Worm (Caenorhabditis elegans) whole organism, late embryonic: ENCODE results near the gene C09F12.3.

Source experiments
- C08G9.2 ChIP-seq: sonication (generic microtip); optimal IDR thresholded peaks from 2 replicates; lab custom pipeline; 2016; ENCODE audit warnings: mild to moderate bottlenecking, missing genetic modification characterization, moderate library complexity, missing compliant biosample characterization
- F13H6.1 ChIP-seq: sonication (generic microtip); optimal IDR thresholded peaks from 2 replicates; lab custom pipeline; 2016; ENCODE audit warnings: missing genetic modification characterization, missing compliant biosample characterization
- Y22D7AL.16 ChIP-seq: sonication (generic microtip); optimal IDR thresholded peaks from 2 replicates; lab custom pipeline; 2016; ENCODE audit warnings: missing genetic modification characterization, missing compliant biosample characterization
- ahr-1 ChIP-seq: sonication (generic microtip); optimal IDR thresholded peaks from 2 replicates; lab custom pipeline; 2016; ENCODE audit warnings: missing genetic modification characterization, missing compliant biosample characterization
- ama-1 ChIP-seq: fragments of 150-350 bp; optimal IDR thresholded peaks from 2 replicates; lab custom pipeline; 2014
- ceh-14 ChIP-seq: sonication (generic microtip); optimal IDR thresholded peaks from 2 replicates; lab custom pipeline; 2016; ENCODE audit warnings: missing genotype, missing genetic modification characterization, missing compliant biosample characterization
- ceh-19 ChIP-seq: fragments of 200-800 bp; sonication (Bioruptor generic); optimal IDR thresholded peaks from 2 replicates; lab custom pipeline; 2018; ENCODE audit warnings: mild to moderate bottlenecking, missing genetic modification characterization, missing compliant biosample characterization
- ceh-34 ChIP-seq: sonication (generic microtip); optimal IDR thresholded peaks from 2 replicates; lab custom pipeline; 2016; ENCODE audit warnings: mild to moderate bottlenecking, missing genetic modification characterization, missing compliant biosample characterization
- ceh-45 ChIP-seq: fragments of 200-800 bp; sonication (Bioruptor generic); IDR thresholded peaks from 2 replicates; pipeline ENCODE4 v1.3.6; 2022; ENCODE audit warnings: missing genetic modification reagents, missing genetic modification characterization, missing compliant biosample characterization
- ceh-48 ChIP-seq: sonication (generic microtip); optimal IDR thresholded peaks from 2 replicates; lab custom pipeline; 2016; ENCODE audit warnings: missing genetic modification characterization, inconsistent platforms, missing compliant biosample characterization
- che-1 ChIP-seq: sonication (generic microtip); optimal IDR thresholded peaks from 2 replicates; lab custom pipeline; 2016; ENCODE audit warnings: mild to moderate bottlenecking, missing genetic modification characterization, missing compliant biosample characterization
- elt-2 ChIP-seq: sonication (generic microtip); optimal IDR thresholded peaks from 2 replicates; lab custom pipeline; 2016; ENCODE audit warnings: missing genetic modification reagents, missing genetic modification characterization, missing compliant biosample characterization
- elt-4 ChIP-seq: sonication (generic microtip); optimal IDR thresholded peaks from 2 replicates; lab custom pipeline; 2016; ENCODE audit warnings: missing genetic modification characterization, missing compliant biosample characterization
- fax-1 ChIP-seq: sonication (generic microtip); optimal IDR thresholded peaks from 2 replicates; lab custom pipeline; 2016; ENCODE audit warnings: missing genotype, missing genetic modification characterization, missing compliant biosample characterization
- hlh-6 ChIP-seq: sonication (generic microtip); optimal IDR thresholded peaks from 2 replicates; lab custom pipeline; 2016; ENCODE audit warnings: missing genotype, missing genetic modification characterization, missing compliant biosample characterization
- lim-6 ChIP-seq: sonication (generic microtip); optimal IDR thresholded peaks from 2 replicates; lab custom pipeline; 2016; ENCODE audit warnings: missing genetic modification characterization, missing compliant biosample characterization
- madf-2 ChIP-seq: sonication (generic microtip); optimal IDR thresholded peaks from 2 replicates; lab custom pipeline; 2017; ENCODE audit warnings: missing genetic modification characterization, missing compliant biosample characterization
- nfya-1 ChIP-seq: sonication (generic microtip); optimal IDR thresholded peaks from 2 replicates; lab custom pipeline; 2017; ENCODE audit warnings: missing genetic modification characterization, mild to moderate bottlenecking, missing compliant biosample characterization, antibody characterized with exemption, moderate library complexity
- nhr-11 ChIP-seq: fragments of 150-350 bp; optimal IDR thresholded peaks from 2 replicates; lab custom pipeline; 2014; ENCODE audit warnings: missing biosample characterization, missing genetic modification characterization
- nhr-232 ChIP-seq: sonication (generic microtip); optimal IDR thresholded peaks from 2 replicates; lab custom pipeline; 2016; ENCODE audit warnings: missing genetic modification characterization, missing compliant biosample characterization
- npax-4 ChIP-seq: sonication (generic microtip); optimal IDR thresholded peaks from 2 replicates; lab custom pipeline; 2016; ENCODE audit warnings: missing genetic modification characterization, missing compliant biosample characterization
- odd-2 ChIP-seq: sonication (generic microtip); optimal IDR thresholded peaks from 2 replicates; lab custom pipeline; 2017; ENCODE audit warnings: antibody characterized with exemption, mild to moderate bottlenecking, missing genetic modification characterization, missing compliant biosample characterization
- pag-3 ChIP-seq: sonication (generic microtip); optimal IDR thresholded peaks from 2 replicates; lab custom pipeline; 2016; ENCODE audit warnings: missing compliant biosample characterization, missing genetic modification characterization, borderline replicate concordance
- pax-1 ChIP-seq: fragments of 150-350 bp; optimal IDR thresholded peaks from 2 replicates; lab custom pipeline; 2014; ENCODE audit warnings: missing biosample characterization, missing genetic modification characterization
- pha-2 ChIP-seq: sonication (generic microtip); optimal IDR thresholded peaks from 2 replicates; lab custom pipeline; 2017; ENCODE audit warnings: mild to moderate bottlenecking, missing genetic modification characterization, missing compliant biosample characterization
- pha-4 ChIP-seq: fragments of 150-350 bp; optimal IDR thresholded peaks from 2 replicates; lab custom pipeline; 2018; ENCODE audit warnings: missing biosample characterization, missing genetic modification reagents, missing genetic modification characterization
- pros-1 ChIP-seq: fragments of 150-350 bp; optimal IDR thresholded peaks from 2 replicates; lab custom pipeline; 2014; ENCODE audit warnings: missing biosample characterization, missing genetic modification reagents, missing genetic modification characterization
- syd-9 ChIP-seq: sonication (generic microtip); optimal IDR thresholded peaks from 2 replicates; lab custom pipeline; 2016; ENCODE audit warnings: mild to moderate bottlenecking, missing genetic modification characterization, moderate library complexity, missing compliant biosample characterization
- unc-42 ChIP-seq: sonication (generic microtip); optimal IDR thresholded peaks from 2 replicates; lab custom pipeline; 2016; ENCODE audit warnings: missing genotype, missing genetic modification characterization, missing compliant biosample characterization
- unc-86 ChIP-seq: sonication (generic microtip); optimal IDR thresholded peaks from 2 replicates; lab custom pipeline; 2016; ENCODE audit warnings: missing genetic modification characterization, missing compliant biosample characterization
- zip-5 ChIP-seq: sonication (generic microtip); optimal IDR thresholded peaks from 2 replicates; lab custom pipeline; 2016; ENCODE audit warnings: missing genetic modification characterization, missing compliant biosample characterization
- ztf-16 ChIP-seq: sonication (generic microtip); optimal IDR thresholded peaks from 2 replicates; lab custom pipeline; 2017; ENCODE audit warnings: missing genetic modification characterization, missing compliant biosample characterization

Gene C09F12.3

DNA sequence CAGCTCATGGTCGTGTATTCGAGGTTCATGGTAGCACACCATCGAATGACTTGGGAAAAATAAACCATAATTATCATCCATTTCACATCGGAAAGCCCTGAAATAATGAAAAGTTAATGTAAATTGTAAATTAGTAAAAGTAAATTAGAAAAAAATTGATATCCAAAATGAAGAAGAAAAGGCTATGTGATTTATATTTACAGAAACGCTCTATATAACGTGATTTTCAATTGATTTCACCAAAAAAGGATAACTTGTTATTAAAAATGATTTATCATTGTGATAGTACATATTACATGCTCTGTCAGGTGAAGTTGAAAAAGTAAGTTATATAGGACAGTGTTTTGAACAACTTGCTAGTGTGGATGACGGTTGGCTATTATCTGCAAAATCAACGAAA lies at the start of gene C09F12.3:
C09F12.3 (minus strand) TSS at position 101 of the 400 bp plus-strand sequence.
- no peak for TF ChIP-seq F13H6.1 (tag; lab: Kevin White, UChicago)
- no peak for TF ChIP-seq ceh-45
- TF ChIP-seq odd-2 (tag; lab: Kevin White, UChicago), result no peak
- TF ChIP-seq madf-2 (tag; lab: Kevin White, UChicago), result no peak

DNA sequence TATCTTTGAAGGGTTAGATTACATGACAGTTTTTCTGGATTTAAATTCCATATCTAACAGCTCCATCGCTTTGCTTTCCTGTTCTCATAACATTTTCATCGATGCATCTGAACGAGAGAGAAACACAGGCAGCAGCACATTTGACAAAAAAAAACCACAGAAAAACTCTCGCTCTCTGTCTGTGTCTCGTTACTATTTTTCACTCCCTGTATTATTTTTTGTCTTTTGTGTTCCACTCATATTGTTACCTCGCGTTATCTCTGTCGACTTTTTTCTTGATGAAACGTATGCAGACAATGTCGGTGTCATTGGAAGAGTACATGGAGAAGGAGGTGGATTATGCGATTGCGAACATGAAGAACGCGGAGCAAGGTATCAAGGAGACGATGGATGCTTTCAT lies 46.3 kb upstream of the C09F12.3 start, which contains the start of gene W04G3.11:
W04G3.11 (plus strand) TSS at position 244 of the 400 bp plus-strand sequence.
- TF ChIP-seq ztf-16 (tag; lab: Kevin White, UChicago) (no peak), elt-2 (tag; lab: Kevin White, UChicago) (no peak), fax-1 (tag; lab: Kevin White, UChicago) (no peak), lim-6 (tag; lab: Kevin White, UChicago) (no peak), ceh-34 (tag; lab: Kevin White, UChicago) (no peak), syd-9 (tag; lab: Kevin White, UChicago) (no peak), unc-86 (tag; lab: Kevin White, UChicago) (no peak), ahr-1 (tag; lab: Kevin White, UChicago) (no peak), zip-5 (tag; lab: Kevin White, UChicago) (no peak), nfya-1 (tag; lab: Kevin White, UChicago) (no peak)

DNA sequence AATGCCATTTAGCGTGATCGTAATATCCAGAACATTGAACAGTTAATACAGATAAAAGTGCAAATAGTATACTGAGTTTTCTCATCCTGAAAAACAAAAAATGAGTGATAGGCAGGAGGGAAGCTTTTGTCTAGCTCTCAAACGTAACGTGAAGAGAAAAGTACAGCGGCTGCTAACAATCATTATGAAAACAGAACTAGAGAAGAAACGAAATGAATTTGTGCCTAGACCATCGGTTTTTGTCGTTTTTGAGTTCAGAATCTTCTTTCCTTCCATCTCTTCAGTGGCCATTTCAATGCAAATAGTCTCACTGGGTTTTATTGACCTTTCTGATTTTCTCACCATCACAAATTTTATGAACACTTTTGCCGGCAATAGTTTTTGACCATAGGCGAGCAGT lies 42.5 kb upstream of the C09F12.3 start, which contains the start of gene W04G3.7:
W04G3.7 (minus strand) TSS at position 101 of the 400 bp plus-strand sequence.
- no peak for TF ChIP-seq pax-1 (tag; lab: Kevin White, UChicago)
- TF ChIP-seq madf-2 (tag; lab: Kevin White, UChicago), result no peak
- no peak for TF ChIP-seq unc-42 (tag; lab: Kevin White, UChicago)
- no peak for TF ChIP-seq ceh-45
- no peak for TF ChIP-seq Y22D7AL.16 (tag; lab: Kevin White, UChicago)
- TF ChIP-seq zip-5 (tag; lab: Kevin White, UChicago), result no peak
- no peak for TF ChIP-seq che-1 (tag; lab: Kevin White, UChicago)
- no peak for TF ChIP-seq elt-4 (tag; lab: Kevin White, UChicago)
- no peak for TF ChIP-seq ztf-16 (tag; lab: Kevin White, UChicago)
- no peak for TF ChIP-seq hlh-6
- no peak for TF ChIP-seq ama-1 (lab: Kevin White, UChicago)
- TF ChIP-seq ceh-48 (tag; lab: Kevin White, UChicago), result no peak
- no peak for TF ChIP-seq ceh-14 (tag; lab: Kevin White, UChicago)

DNA sequence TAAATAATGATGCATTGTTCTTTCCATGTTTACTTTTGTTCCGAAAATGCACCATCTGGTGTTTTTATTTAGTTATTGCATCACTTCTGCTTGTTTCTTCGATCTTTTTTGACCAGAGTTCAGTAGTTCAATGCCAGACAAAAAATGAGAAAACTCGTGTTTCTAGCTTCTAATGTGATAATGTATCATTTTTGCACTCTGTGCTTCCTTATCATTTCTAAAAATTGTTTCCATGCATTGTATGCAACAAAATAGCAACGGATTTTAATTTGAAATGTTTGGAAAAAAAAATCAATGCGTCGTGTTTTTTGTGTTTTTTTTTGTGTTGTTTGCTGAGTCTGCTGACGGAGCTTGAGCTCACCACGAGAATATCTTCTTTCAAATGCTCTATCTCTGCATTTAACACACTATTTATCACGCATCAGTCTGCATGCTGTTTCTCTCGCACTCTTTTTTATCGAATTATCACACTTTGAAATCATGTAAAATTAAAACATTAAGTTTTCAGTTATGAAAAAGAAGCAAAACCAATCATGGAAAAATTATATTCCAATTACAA lies 37.6 kb upstream of the C09F12.3 start, which contains the start of gene sulp-7:
sulp-7 (plus strand) TSS at position 509 of the 559 bp plus-strand sequence.
- TF ChIP-seq ztf-16 (tag; lab: Kevin White, UChicago), result no peak
- TF ChIP-seq ama-1 (lab: Kevin White, UChicago), result no peak
- no peak for TF ChIP-seq nhr-232 (tag; lab: Kevin White, UChicago)
- no peak for TF ChIP-seq elt-2 (tag; lab: Kevin White, UChicago)
- no peak for TF ChIP-seq zip-5 (tag; lab: Kevin White, UChicago)
- no peak for TF ChIP-seq pag-3 (tag; lab: Kevin White, UChicago)
- TF ChIP-seq madf-2 (tag; lab: Kevin White, UChicago), result no peak
- TF ChIP-seq C08G9.2 (tag; lab: Kevin White, UChicago), result no peak

DNA sequence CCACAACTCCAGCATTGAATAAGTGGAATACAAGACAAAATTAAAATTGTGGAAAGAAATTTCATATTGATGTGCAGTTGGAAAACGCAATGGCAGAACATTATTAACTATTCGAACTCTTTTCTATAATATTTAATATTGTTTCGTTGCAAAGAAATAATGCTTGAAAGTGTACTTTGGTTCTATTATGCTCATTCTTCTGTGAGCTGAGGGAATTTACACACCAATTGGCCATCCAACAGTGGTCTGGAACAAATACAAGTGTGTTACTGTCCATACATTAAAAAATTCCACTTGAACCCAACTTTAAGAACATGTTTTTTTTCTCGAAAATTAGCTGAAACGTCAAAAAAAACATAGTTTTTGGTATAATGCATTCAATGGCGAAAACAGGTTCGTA lies 37.0 kb upstream of the C09F12.3 start, which contains the start of gene W04G3.13:
W04G3.13 (minus strand) TSS at position 101 of the 400 bp plus-strand sequence.
- TF ChIP-seq ceh-45 (no peak), pros-1 (tag; lab: Kevin White, UChicago) (no peak), npax-4 (no peak), ceh-19 (GFP tag; lab: Kevin White, UChicago) (no peak), fax-1 (tag; lab: Kevin White, UChicago) (no peak), pha-2 (tag; lab: Kevin White, UChicago) (no peak), che-1 (tag; lab: Kevin White, UChicago) (no peak), nhr-11 (tag; lab: Kevin White, UChicago) (no peak), pha-4 (tag; lab: Kevin White, UChicago) (no peak), odd-2 (tag; lab: Kevin White, UChicago) (no peak)
